Fruit fly (Drosophila melanogaster) whole organism, adult: ENCODE results near the gene Pmvk.

Experiments
- CG7101 ChIP-seq: fragments of 200-800 bp; sonication (Bioruptor generic); optimal IDR thresholded peaks from 2 replicates; lab custom pipeline; 2018; ENCODE audit warnings: missing biosample characterization, mild to moderate bottlenecking, missing genetic modification characterization, moderate library complexity
- Hr96 ChIP-seq: fragments of 200-800 bp; sonication (Bioruptor generic); optimal IDR thresholded peaks from 2 replicates; lab custom pipeline; 2016; ENCODE audit warnings: missing biosample characterization, missing genetic modification characterization
- Mnt ChIP-seq: fragments of 200-800 bp; sonication (Bioruptor generic); optimal IDR thresholded peaks from 2 replicates; lab custom pipeline; 2016; ENCODE audit warnings: missing biosample characterization, mild to moderate bottlenecking, missing genetic modification characterization
- cic ChIP-seq: fragments of 200-800 bp; sonication (Bioruptor generic); optimal IDR thresholded peaks from 2 replicates; lab custom pipeline; 2017; ENCODE audit warnings: missing biosample characterization, mild to moderate bottlenecking, missing genetic modification characterization, moderate library complexity
- ovo ChIP-seq: fragments of 200-800 bp; sonication (Bioruptor generic); optimal IDR thresholded peaks from 2 replicates; lab custom pipeline; 2016; ENCODE audit warnings: missing biosample characterization, missing genetic modification characterization
- toe ChIP-seq: fragments of 200-800 bp; sonication (Bioruptor generic); optimal IDR thresholded peaks from 2 replicates; lab custom pipeline; 2016; ENCODE audit warnings: missing biosample characterization, missing genetic modification characterization

dm6 chr2L:19576299-19576971 lies 3.7 kb downstream of the Pmvk start:
- peak; percentile 11 for TF ChIP-seq toe (GFP tag; lab: Kevin White, UChicago)
- peak; percentile 47 for TF ChIP-seq Hr96
- TF ChIP-seq ovo (GFP tag; lab: Kevin White, UChicago) = no peak
- peak; percentile 60 for TF ChIP-seq Mnt
- TF ChIP-seq cic = peak; percentile 100
- no peak for TF ChIP-seq CG7101
